Fruit fly (Drosophila melanogaster) whole organism, wandering third instar larva: ENCODE measurements around the gene Cdc45.

Source experiments
- Abd-B ChIP-seq: fragments of >200 bp; optimal IDR thresholded peaks from 2 replicates; lab custom pipeline; 2017; ENCODE audit warnings: missing biosample characterization, missing genetic modification characterization
- CrebA ChIP-seq: fragments of 200-800 bp; sonication (Bioruptor generic); optimal IDR thresholded peaks from 2 replicates; lab custom pipeline; 2016; ENCODE audit warnings: missing biosample characterization, mild to moderate bottlenecking, missing genetic modification characterization, borderline replicate concordance
- Dif ChIP-seq: fragments of 200-275, 200-300 bp; sonication (Bioruptor generic); optimal IDR thresholded peaks from 2 replicates; lab custom pipeline; 2018; ENCODE audit warnings: missing biosample characterization, missing genetic modification characterization; ENCODE audit not compliant: partially characterized antibody
- GATAd ChIP-seq: sonication (Bioruptor generic); optimal IDR thresholded peaks from 2 replicates; lab custom pipeline; 2016; ENCODE audit warnings: missing biosample characterization, missing genetic modification characterization
- HLH106 ChIP-seq: fragments of 200-800 bp; optimal IDR thresholded peaks from 3 replicates; lab custom pipeline; 2019; ENCODE audit warnings: missing biosample characterization, mild to moderate bottlenecking, missing genetic modification characterization, moderate library complexity
- Hr78 ChIP-seq: fragments of >200 bp; optimal IDR thresholded peaks from 2 replicates; lab custom pipeline; 2017; ENCODE audit warnings: missing biosample characterization, missing genetic modification characterization
- Mio ChIP-seq: sonication (Bioruptor generic); optimal IDR thresholded peaks from 2 replicates; lab custom pipeline; 2016; ENCODE audit warnings: missing biosample characterization, missing genetic modification characterization
- OdsH ChIP-seq: fragments of 200-800 bp; sonication (Bioruptor generic); optimal IDR thresholded peaks from 2 replicates; lab custom pipeline; 2016; ENCODE audit warnings: missing biosample characterization, mild to moderate bottlenecking, missing genetic modification characterization
- Rel ChIP-seq, 2 experiments: fragments of 200-800 bp; sonication (Bioruptor generic) in 1 of 2; optimal IDR thresholded peaks; 2 replicates in 1 of 2; 3 replicates in 1 of 2; lab custom pipeline; 2016 to 2019; ENCODE audit warnings: mild to moderate bottlenecking in 2 of 2, missing biosample characterization in 2 of 2, missing genetic modification characterization in 2 of 2, moderate library complexity in 1 of 2
- sage ChIP-seq: fragments of 200-800 bp; sonication (Bioruptor generic); optimal IDR thresholded peaks from 2 replicates; lab custom pipeline; 2016; ENCODE audit warnings: missing biosample characterization, mild to moderate bottlenecking, missing genetic modification characterization

- TF ChIP-seq GATAd (GFP tag; lab: Kevin White, UChicago) (no peak), OdsH (GFP tag; lab: Kevin White, UChicago) (no peak), Hr78 (GFP tag; lab: Kevin White, UChicago) (no peak), sage (GFP tag; lab: Kevin White, UChicago) (no peak), Dif (GFP tag; lab: Kevin White, UChicago) (no peak), Rel (GFP tag; optimal IDR thresholded peaks at IDR 0.05; lab: Kevin White, UChicago) (no peak), Rel (tag; optimal IDR thresholded peaks at IDR 0.05; lab: Kevin White, UChicago) (no peak), Mio (GFP tag; lab: Kevin White, UChicago) (no peak), CrebA (GFP tag; lab: Kevin White, UChicago) (no peak), HLH106 (no peak), Abd-B (no peak)
Measured at dm6 chrX:1006182-1006581, 24.2 kb downstream of the Cdc45 start.
